Fruit fly (Drosophila melanogaster): ENCODE data around the gene Idgf2.

- TF ChIP-seq CG8159 (tag; optimal IDR thresholded peaks at IDR 0.05), result no peak
- no peak for TF ChIP-seq CG8301 (tag; optimal IDR thresholded peaks at IDR 0.05)
- TF ChIP-seq CG14655 (GFP tag; optimal IDR thresholded peaks at IDR 0.05), result no peak
- TF ChIP-seq CG13204 (GFP tag; optimal IDR thresholded peaks at IDR 0.05), result peak; percentile 88
- no peak for TF ChIP-seq CG10348 (GFP tag; IDR thresholded peaks at IDR 0.05)
- TF ChIP-seq Ets98B (GFP tag; IDR thresholded peaks at IDR 0.05), result no peak
- no peak for TF ChIP-seq CG4496 (GFP tag; IDR thresholded peaks at IDR 0.05)
- peak; percentile 71 for TF ChIP-seq CG9948 (tag; optimal IDR thresholded peaks at IDR 0.05)
- TF ChIP-seq CG17806 (tag; optimal IDR thresholded peaks at IDR 0.05), result no peak
Measured at dm6 chr2L:16495193-16495780, 48.2 kb downstream of the Idgf2 start.
